Worm (Caenorhabditis elegans) whole organism, young adult: ENCODE results near the gene nlp-25.

Experiments
- F22D6.2 ChIP-seq: sonication (generic microtip); optimal IDR thresholded peaks from 2 replicates; lab custom pipeline; 2016; ENCODE audit warnings: mild to moderate bottlenecking, missing genetic modification characterization, missing compliant biosample characterization
- F37B4.10 ChIP-seq: fragments of 200-800 bp; sonication (Bioruptor generic); IDR thresholded peaks from 2 replicates; pipeline ENCODE4 v1.3.6; 2022; ENCODE audit warnings: missing genetic modification characterization, missing compliant biosample characterization
- F39B2.1 ChIP-seq: fragments of 200-800 bp; sonication (Bioruptor generic); IDR thresholded peaks from 2 replicates; pipeline ENCODE4 v1.3.6; 2022; ENCODE audit warnings: missing genetic modification reagents, missing genetic modification characterization, missing compliant biosample characterization
- F49E8.2 ChIP-seq: sonication (generic microtip); optimal IDR thresholded peaks from 3 replicates; lab custom pipeline; 2017; ENCODE audit warnings: missing genetic modification characterization, mild to moderate bottlenecking, missing compliant biosample characterization, antibody characterized with exemption, moderate library complexity; ENCODE audit not compliant: insufficient read depth
- F55B11.4 ChIP-seq: sonication (generic microtip); optimal IDR thresholded peaks from 2 replicates; lab custom pipeline; 2016; ENCODE audit warnings: missing compliant biosample characterization, missing genetic modification characterization, borderline replicate concordance; ENCODE audit not compliant: insufficient read depth
- K12H6.12 ChIP-seq: fragments of 200-800 bp; sonication (Bioruptor generic); optimal IDR thresholded peaks from 2 replicates; lab custom pipeline; 2018; ENCODE audit warnings: mild to moderate bottlenecking, missing genetic modification characterization, missing compliant biosample characterization
- T07F8.4 ChIP-seq: sonication (generic microtip); optimal IDR thresholded peaks from 2 replicates; lab custom pipeline; 2016; ENCODE audit warnings: mild to moderate bottlenecking, missing genetic modification characterization, moderate library complexity, missing compliant biosample characterization
- Y53F4B.3 ChIP-seq: fragments of 200-800 bp; sonication (Bioruptor generic); IDR thresholded peaks from 2 replicates; pipeline ENCODE4 v1.3.6; 2022; ENCODE audit warnings: missing genetic modification reagents, missing genetic modification characterization, missing compliant biosample characterization
- Y79H2A.3 ChIP-seq: fragments of 200-800 bp; sonication (Bioruptor generic); conservative IDR thresholded peaks from 2 replicates; pipeline ENCODE4 v1.3.6; 2022; ENCODE audit warnings: missing genetic modification reagents, missing genetic modification characterization, missing compliant biosample characterization
- ama-1 ChIP-seq, 3 experiments: fragments of 150-350 bp in 1 of 3; sonication (generic microtip) in 2 of 3; optimal IDR thresholded peaks; 2 replicates each; lab custom pipeline; 2014 to 2018; ENCODE audit warnings: missing biosample characterization in 2 of 3, missing genetic modification characterization in 2 of 3, missing genetic modification reagents in 2 of 3
- aptf-2 ChIP-seq: fragments of 200-800 bp; sonication (Bioruptor generic); conservative IDR thresholded peaks from 2 replicates; pipeline ENCODE4 v1.3.6; 2022; ENCODE audit warnings: missing genetic modification reagents, missing genetic modification characterization, missing compliant biosample characterization
- atf-7 ChIP-seq: sonication (generic microtip); optimal IDR thresholded peaks from 2 replicates; lab custom pipeline; 2017; ENCODE audit warnings: mild to moderate bottlenecking, missing genetic modification characterization, missing compliant biosample characterization
- athp-1 ChIP-seq: sonication (generic microtip); optimal IDR thresholded peaks from 2 replicates; lab custom pipeline; 2017; ENCODE audit warnings: mild to moderate bottlenecking, missing genetic modification characterization, missing compliant biosample characterization
- attf-5 ChIP-seq: fragments of 200-800 bp; sonication (Bioruptor generic); optimal IDR thresholded peaks from 2 replicates; lab custom pipeline; 2018; ENCODE audit warnings: mild to moderate bottlenecking, missing genetic modification characterization, missing compliant biosample characterization
- bed-1 ChIP-seq: fragments of 200-800 bp; sonication (Bioruptor generic); IDR thresholded peaks from 2 replicates; pipeline ENCODE4 v1.3.6; 2022; ENCODE audit warnings: missing genetic modification reagents, missing genetic modification characterization, missing compliant biosample characterization
- cebp-2 ChIP-seq: fragments of 200-800 bp; sonication (Bioruptor generic); IDR thresholded peaks from 2 replicates; pipeline ENCODE4 v1.3.6; 2022; ENCODE audit warnings: missing genetic modification characterization, missing compliant biosample characterization
- ceh-40 ChIP-seq: fragments of 200-800 bp; sonication (Bioruptor generic); IDR thresholded peaks from 2 replicates; pipeline ENCODE4 v1.3.6; 2022; ENCODE audit warnings: missing genetic modification characterization, missing compliant biosample characterization
- die-1 ChIP-seq: sonication (generic microtip); optimal IDR thresholded peaks from 2 replicates; lab custom pipeline; 2016; ENCODE audit warnings: missing genotype, mild to moderate bottlenecking, missing genetic modification characterization, missing compliant biosample characterization
- egl-44 ChIP-seq: fragments of 200-800 bp; sonication (Bioruptor generic); IDR thresholded peaks from 2 replicates; pipeline ENCODE4 v1.3.6; 2022; ENCODE audit warnings: missing genetic modification reagents, missing genetic modification characterization, missing compliant biosample characterization
- ekl-4 ChIP-seq: fragments of 200-800 bp; sonication (Bioruptor generic); IDR thresholded peaks from 2 replicates; pipeline ENCODE4 v1.3.6; 2022; ENCODE audit warnings: missing genetic modification reagents, missing genetic modification characterization, missing compliant biosample characterization
- hlh-12 ChIP-seq: sonication (generic microtip); optimal IDR thresholded peaks from 2 replicates; lab custom pipeline; 2016; ENCODE audit warnings: missing genetic modification characterization, missing compliant biosample characterization
- lin-35 ChIP-seq, 3 experiments: fragments of 150-350 bp in 2 of 3; sonication (generic microtip) in 1 of 3; optimal IDR thresholded peaks; 2 replicates each; lab custom pipeline; 2014 to 2018; ENCODE audit warnings: missing biosample characterization in 3 of 3, missing genetic modification characterization in 3 of 3, missing genetic modification reagents in 3 of 3
- lin-40 ChIP-seq: sonication (generic microtip); optimal IDR thresholded peaks from 2 replicates; lab custom pipeline; 2016; ENCODE audit warnings: missing genetic modification characterization, mild to moderate bottlenecking, missing compliant biosample characterization, missing genotype, missing genetic modification reagents
- mcd-1 ChIP-seq: fragments of 200-800 bp; sonication (Bioruptor generic); IDR thresholded peaks from 2 replicates; pipeline ENCODE4 v1.3.6; 2022; ENCODE audit warnings: missing genetic modification reagents, missing genetic modification characterization, missing compliant biosample characterization
- nfya-2 ChIP-seq: fragments of 200-800 bp; sonication (Bioruptor generic); IDR thresholded peaks from 2 replicates; pipeline ENCODE4 v1.3.6; 2022; ENCODE audit warnings: missing genetic modification reagents, missing genetic modification characterization, missing compliant biosample characterization
- nhr-80 ChIP-seq: sonication (generic microtip); optimal IDR thresholded peaks from 2 replicates; lab custom pipeline; 2016; ENCODE audit warnings: missing genetic modification characterization, missing compliant biosample characterization
- pha-4 ChIP-seq: fragments of 150-350 bp; sonication (generic microtip); optimal IDR thresholded peaks from 2 replicates; lab custom pipeline; 2014; ENCODE audit warnings: missing biosample characterization, missing genetic modification reagents, missing genetic modification characterization
- snpc-1.1 ChIP-seq: sonication (generic microtip); optimal IDR thresholded peaks from 2 replicates; lab custom pipeline; 2017; ENCODE audit warnings: missing genetic modification characterization, mild to moderate bottlenecking, missing compliant biosample characterization, antibody characterized with exemption, moderate library complexity, missing genotype, missing genetic modification reagents; ENCODE audit not compliant: insufficient read depth
- snpc-1.3 ChIP-seq: sonication (generic microtip); optimal IDR thresholded peaks from 2 replicates; lab custom pipeline; 2017; ENCODE audit warnings: missing genetic modification characterization, mild to moderate bottlenecking, missing compliant biosample characterization, antibody characterized with exemption, moderate library complexity, missing genotype, missing genetic modification reagents; ENCODE audit not compliant: insufficient read depth
- snpc-4 ChIP-seq, 5 experiments: fragments of 150-350 bp in 1 of 5; sonication (generic microtip) in 4 of 5; optimal IDR thresholded peaks; 2 replicates each; lab custom pipeline; 2014 to 2018; ENCODE audit warnings: missing genetic modification characterization in 5 of 5, missing biosample characterization in 3 of 5, antibody characterized with exemption in 2 of 5, mild to moderate bottlenecking in 2 of 5, missing compliant biosample characterization in 2 of 5, missing genotype in 2 of 5, moderate library complexity in 2 of 5, missing genetic modification reagents in 1 of 5
- somi-1 ChIP-seq: fragments of 200-800 bp; sonication (Bioruptor generic); optimal IDR thresholded peaks from 2 replicates; lab custom pipeline; 2018; ENCODE audit warnings: mild to moderate bottlenecking, missing genetic modification characterization, missing compliant biosample characterization
- tlf-1 ChIP-seq: fragments of 200-800 bp; sonication (Bioruptor generic); optimal IDR thresholded peaks from 2 replicates; lab custom pipeline; 2018; ENCODE audit warnings: mild to moderate bottlenecking, missing genetic modification characterization, missing compliant biosample characterization
- ztf-22 ChIP-seq: fragments of 200-800 bp; sonication (Bioruptor generic); optimal IDR thresholded peaks from 2 replicates; lab custom pipeline; 2018; ENCODE audit warnings: mild to moderate bottlenecking, missing genetic modification characterization, moderate library complexity, missing compliant biosample characterization
- ztf-25 ChIP-seq: fragments of 200-800 bp; sonication (Bioruptor generic); IDR thresholded peaks from 2 replicates; pipeline ENCODE4 v1.3.6; 2022; ENCODE audit warnings: missing genetic modification reagents, missing genetic modification characterization, missing compliant biosample characterization
- ztf-26 ChIP-seq: sonication (generic microtip); optimal IDR thresholded peaks from 2 replicates; lab custom pipeline; 2017; ENCODE audit warnings: missing genetic modification characterization, missing compliant biosample characterization

The nlp-25 gene

DNA sequence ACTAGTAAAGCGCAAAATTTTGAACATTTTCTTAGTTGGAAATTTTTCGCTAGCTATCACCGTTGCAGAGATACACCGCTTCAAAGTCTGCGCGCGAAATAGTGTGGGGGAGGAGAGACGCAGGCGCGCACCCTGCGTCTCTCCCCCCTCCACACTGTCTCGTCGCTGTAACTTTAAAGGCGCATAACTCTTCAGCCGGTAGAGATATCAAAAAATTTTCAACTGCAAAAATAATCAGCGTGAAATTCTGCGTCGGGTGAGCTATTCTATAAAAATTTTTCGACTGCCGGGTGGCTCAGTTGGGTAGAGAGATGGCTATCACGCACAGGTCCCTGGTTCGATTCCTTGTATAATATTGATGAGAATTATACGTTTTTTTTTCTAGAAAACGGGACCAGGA is 23.6 kb downstream of the nlp-25 start (continued):
- TF ChIP-seq tlf-1 (GFP tag; lab: Kevin White, UChicago) (no peak), F37B4.10 (GFP tag; lab: Robert Waterston, UW) (no peak), ztf-26 (tag; lab: Kevin White, UChicago) (no peak)

DNA sequence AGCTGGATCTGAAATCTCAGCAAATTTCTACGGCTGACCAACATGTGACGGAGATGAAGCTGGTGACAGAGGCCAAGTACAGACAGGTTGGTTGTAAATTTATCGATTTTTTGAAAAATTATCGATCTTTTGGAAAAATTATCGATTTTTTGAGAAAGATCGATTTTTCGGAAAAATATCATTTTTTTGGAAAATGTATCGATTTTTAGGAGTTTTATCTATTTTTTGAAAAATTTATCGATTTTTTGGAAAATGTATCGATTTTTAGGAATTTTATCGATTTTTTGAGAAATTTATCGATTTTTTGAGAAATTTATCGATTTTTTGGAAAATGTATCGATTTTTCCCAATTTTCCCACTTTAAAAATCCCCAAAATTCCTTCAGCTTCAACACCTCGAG is 24.0 kb downstream of the nlp-25 start:
- TF ChIP-seq lin-35 (GFP tag; optimal IDR thresholded peaks at IDR 0.05; lab: Kevin White, UChicago) (no peak), snpc-4 (GFP tag; optimal IDR thresholded peaks at IDR 0.05; lab: Kevin White, UChicago) (no peak), snpc-4 (tag; optimal IDR thresholded peaks at IDR 0.05; lab: Kevin White, UChicago) (no peak), mcd-1 (no peak), ama-1 (optimal IDR thresholded peaks at IDR 0.05; lab: Kevin White, UChicago) (no peak), ama-1 (GFP tag; optimal IDR thresholded peaks at IDR 0.05; lab: Kevin White, UChicago) (no peak), nfya-2 (GFP tag; lab: Robert Waterston, UW) (no peak), T07F8.4 (tag; lab: Kevin White, UChicago) (no peak), egl-44 (no peak), bed-1 (GFP tag; lab: Robert Waterston, UW) (no peak), snpc-1.1 (tag; lab: Kevin White, UChicago) (no peak), F55B11.4 (no peak), F22D6.2 (tag; lab: Kevin White, UChicago) (no peak), somi-1 (GFP tag; lab: Kevin White, UChicago) (no peak), pha-4 (tag; lab: Kevin White, UChicago) (no peak), lin-40 (no peak), snpc-1.3 (tag; lab: Kevin White, UChicago) (no peak), ekl-4 (GFP tag; lab: Robert Waterston, UW) (no peak), die-1 (tag; lab: Kevin White, UChicago) (no peak), Y53F4B.3 (GFP tag; lab: Robert Waterston, UW) (no peak)

DNA sequence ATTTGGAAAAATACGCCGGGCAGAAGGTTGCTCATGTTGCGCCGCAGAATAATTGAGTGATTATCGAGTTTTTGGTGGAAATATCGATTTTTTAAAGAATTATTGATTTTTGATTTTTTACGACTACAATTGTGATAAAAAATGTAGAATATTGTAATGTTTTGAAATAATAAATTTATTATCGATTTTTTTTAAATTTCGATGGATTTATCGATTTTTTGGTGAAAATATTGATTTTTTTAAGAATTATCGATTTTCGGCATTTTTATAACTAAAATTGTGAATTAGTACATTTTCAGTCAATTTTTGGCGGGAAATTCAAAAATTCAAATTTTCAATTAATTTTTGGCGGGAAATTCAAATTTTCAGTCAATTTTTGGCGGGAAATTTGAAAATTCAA is 24.6 kb downstream of the nlp-25 start:
- TF ChIP-seq Y79H2A.3 (no peak), attf-5 (GFP tag; lab: Kevin White, UChicago) (no peak), F49E8.2 (tag; lab: Kevin White, UChicago) (no peak), nfya-2 (GFP tag; lab: Robert Waterston, UW) (no peak), lin-35 (GFP tag; optimal IDR thresholded peaks at IDR 0.05; lab: Kevin White, UChicago) (no peak), athp-1 (tag; lab: Kevin White, UChicago) (no peak)

DNA sequence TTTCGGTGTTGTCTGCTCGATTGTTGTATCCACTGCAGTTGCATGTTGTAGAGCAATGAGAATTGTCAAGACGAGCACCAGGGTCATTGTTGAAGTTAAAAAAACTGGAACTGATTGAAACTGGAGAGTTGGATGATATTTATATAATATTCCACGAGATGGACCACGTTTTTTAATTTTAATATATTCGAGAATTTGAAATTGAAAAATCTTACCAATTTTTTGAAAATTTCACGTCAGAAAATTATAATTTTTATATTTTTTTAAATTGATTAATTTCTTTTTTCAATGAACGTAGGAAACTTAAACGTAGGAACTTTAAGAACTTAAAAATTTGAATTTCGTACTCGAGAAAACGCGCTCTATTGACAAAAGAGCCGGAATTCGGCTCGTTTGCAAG is 26.6 kb downstream of the nlp-25 start, which contains the start of gene Y43F8C.5:
Gene Y43F8C.5, minus strand, starts transcription at position 101 of the 400 bp plus-strand sequence.
- 0 out of 2 replicates have a peak, but pooled peaks have one; percentile 33 for TF ChIP-seq cebp-2 (GFP tag; lab: Robert Waterston, UW)
- TF ChIP-seq ztf-25 (GFP tag; lab: Robert Waterston, UW), result no peak

DNA sequence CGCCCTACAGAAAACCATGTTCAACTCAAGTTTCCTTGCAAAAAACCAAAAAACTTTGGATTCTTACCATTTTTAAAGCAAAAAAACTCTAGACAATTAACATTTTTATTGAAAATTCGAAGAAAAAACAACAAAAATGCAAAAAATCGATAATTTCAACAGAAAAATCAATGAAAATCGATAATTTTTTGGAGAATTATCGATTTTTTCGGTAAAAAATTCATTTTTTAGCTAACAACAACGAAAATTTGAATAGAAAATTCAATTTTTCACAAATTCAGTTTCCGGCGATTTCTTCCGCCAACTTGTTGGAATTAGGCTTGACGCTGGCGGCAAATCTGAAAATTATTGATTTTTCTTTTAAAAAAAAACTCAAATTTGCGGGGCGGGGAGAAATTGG is 27.0 kb downstream of the nlp-25 start:
- TF ChIP-seq bed-1 (GFP tag; lab: Robert Waterston, UW) (0 out of 2 replicates have a peak, but pooled peaks have one; percentile 39), ztf-22 (GFP tag; lab: Kevin White, UChicago) (no peak)
- TF ChIP-seq, all 124 proteins: peak for 1

DNA sequence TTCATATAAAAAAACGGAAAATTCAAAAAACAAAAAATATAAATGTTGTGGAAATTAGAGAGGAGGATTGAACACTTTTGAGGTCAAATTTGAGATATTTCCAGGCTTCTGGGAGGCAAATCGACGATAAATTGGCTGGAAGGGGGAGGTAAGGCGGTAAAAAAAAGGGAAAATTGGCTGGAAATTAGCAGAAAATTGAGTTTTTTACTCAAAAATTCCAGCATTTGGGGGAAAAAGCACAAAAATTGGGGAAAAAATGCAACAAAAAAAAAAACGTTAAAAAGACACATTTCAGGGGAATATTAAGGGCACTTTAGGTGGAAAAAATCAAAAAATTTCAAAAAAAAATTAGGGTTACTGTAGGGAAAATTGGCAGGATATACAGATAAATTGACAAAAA is 28.2 kb downstream of the nlp-25 start:
- TF ChIP-seq ama-1 (optimal IDR thresholded peaks at IDR 0.05; lab: Kevin White, UChicago), result no peak
- no peak for TF ChIP-seq ama-1 (GFP tag; optimal IDR thresholded peaks at IDR 0.05; lab: Kevin White, UChicago)
- no peak for TF ChIP-seq K12H6.12 (tag; lab: Kevin White, UChicago)
- TF ChIP-seq nhr-80 (tag; lab: Kevin White, UChicago), result no peak
- no peak for TF ChIP-seq F39B2.1 (GFP tag; lab: Robert Waterston, UW)
- TF ChIP-seq Y53F4B.3 (GFP tag; lab: Robert Waterston, UW), result no peak
- TF ChIP-seq atf-7, result no peak
- TF ChIP-seq aptf-2, result no peak
- TF ChIP-seq hlh-12 (tag; lab: Kevin White, UChicago), result no peak
- TF ChIP-seq ceh-40 (GFP tag; lab: Robert Waterston, UW), result no peak
- TF ChIP-seq, all 124 proteins: peak for 0
